Worm (Caenorhabditis elegans) whole organism, L1 larva: Measurements from ENCODE around the gene F02D8.9.

Experiments
- F16B12.6 ChIP-seq: fragments of 150-350 bp; optimal IDR thresholded peaks from 2 replicates; lab custom pipeline; 2014; ENCODE audit warnings: missing biosample characterization, missing genetic modification characterization
- aly-2 ChIP-seq: fragments of 150-350 bp; optimal IDR thresholded peaks from 2 replicates; lab custom pipeline; 2014; ENCODE audit warnings: missing biosample characterization, missing genetic modification characterization
- ama-1 ChIP-seq: fragments of 150-350 bp; optimal IDR thresholded peaks from 2 replicates; lab custom pipeline; 2014
- egl-13 ChIP-seq: sonication (generic microtip); optimal IDR thresholded peaks from 2 replicates; lab custom pipeline; 2016; ENCODE audit warnings: missing genotype, missing genetic modification reagents, missing genetic modification characterization, missing compliant biosample characterization
- hlh-17 ChIP-seq: fragments of 200-800 bp; sonication (Bioruptor generic); optimal IDR thresholded peaks from 2 replicates; lab custom pipeline; 2018; ENCODE audit warnings: missing genetic modification characterization, mild to moderate bottlenecking, missing compliant biosample characterization, moderate library complexity, borderline replicate concordance
- lin-15B ChIP-seq: fragments of 150-350 bp; sonication (generic microtip); optimal IDR thresholded peaks from 3 replicates; lab custom pipeline; 2014; ENCODE audit warnings: missing biosample characterization, missing genetic modification characterization
- lin-35 ChIP-seq, 2 experiments: fragments of 150-350 bp; optimal IDR thresholded peaks; 2 replicates each; lab custom pipeline; 2014; ENCODE audit warnings: missing biosample characterization in 2 of 2, missing genetic modification characterization in 2 of 2, missing genetic modification reagents in 2 of 2
- lsy-2 ChIP-seq, 2 experiments: fragments of 150-350 bp; optimal IDR thresholded peaks; 2 replicates each; lab custom pipeline; 2014; ENCODE audit warnings: missing biosample characterization in 2 of 2, missing genetic modification characterization in 2 of 2
- tbx-2 ChIP-seq: sonication (generic microtip); optimal IDR thresholded peaks from 2 replicates; lab custom pipeline; 2016; ENCODE audit warnings: missing genetic modification characterization, missing compliant biosample characterization

ce11 chrV:14971136-14971535 lies 15.6 kb upstream of the F02D8.9 start, which contains the start of gene nlp-59:
- TF ChIP-seq hlh-17 (GFP tag; lab: Kevin White, UChicago): no peak
- no peak for TF ChIP-seq egl-13 (tag; lab: Kevin White, UChicago)
- TF ChIP-seq aly-2 (tag; lab: Kevin White, UChicago): no peak
- TF ChIP-seq ama-1: no peak
- TF ChIP-seq lin-15B (tag; lab: Kevin White, UChicago): no peak
- no peak for TF ChIP-seq F16B12.6 (tag; lab: Kevin White, UChicago)
- TF ChIP-seq tbx-2 (tag; lab: Kevin White, UChicago): no peak
- no peak for TF ChIP-seq lsy-2 (tag; optimal IDR thresholded peaks at IDR 0.05; lab: Kevin White, UChicago)
- TF ChIP-seq lin-35 (GFP tag; optimal IDR thresholded peaks at IDR 0.05; lab: Kevin White, UChicago): no peak
